Worm (Caenorhabditis elegans): Measurements from ENCODE around the gene srlf-22.

DNA sequence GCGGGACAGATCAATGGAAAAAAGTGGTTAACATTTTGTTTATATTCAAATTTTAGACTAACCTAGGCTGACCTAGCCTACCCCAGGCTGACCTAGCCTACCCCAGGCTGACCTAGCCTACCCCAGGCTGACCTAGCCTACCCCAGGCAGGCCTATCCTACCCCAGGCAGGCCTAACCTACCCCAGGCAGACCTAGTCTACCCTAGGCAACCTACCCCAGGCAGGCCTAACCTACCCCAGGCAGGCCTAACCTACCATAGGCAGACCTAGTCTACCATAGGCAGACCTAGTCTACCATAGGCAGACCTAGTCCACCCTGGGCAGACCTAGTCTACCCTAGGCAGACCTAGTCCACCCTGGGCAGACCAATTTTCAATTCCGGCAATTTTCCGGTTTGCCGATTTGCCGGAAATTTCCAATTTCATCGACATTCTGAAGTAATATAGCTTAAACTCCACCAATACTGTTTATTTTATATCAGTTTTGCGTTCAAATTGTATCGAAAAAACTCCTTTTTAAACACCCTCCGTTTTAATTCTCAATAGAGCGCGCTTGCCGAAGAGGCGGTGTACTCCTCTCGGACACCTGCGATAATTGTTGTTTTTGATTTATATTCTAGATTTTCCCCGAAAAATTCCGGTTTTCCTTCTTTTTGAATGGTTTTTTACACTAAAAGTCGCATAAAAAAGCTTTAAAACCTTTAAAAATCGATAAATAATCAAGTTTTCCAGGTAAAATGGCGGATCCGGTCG, 13.5 kb downstream of the srlf-22 start, which contains the start of gene trm-2A:
- TF ChIP-seq mcd-1 (GFP tag; IDR thresholded peaks at IDR 0.05) (peak; percentile 97), ama-1 (optimal IDR thresholded peaks at IDR 0.05) (no peak), ama-1 (GFP tag; optimal IDR thresholded peaks at IDR 0.05) (no peak), ceh-58 (GFP tag; IDR thresholded peaks at IDR 0.05) (no peak), D2030.7 (GFP tag; IDR thresholded peaks at IDR 0.05) (no peak)
